Worm (Caenorhabditis elegans): ENCODE results near the gene tag-18.

tag-18 gene

DNA sequence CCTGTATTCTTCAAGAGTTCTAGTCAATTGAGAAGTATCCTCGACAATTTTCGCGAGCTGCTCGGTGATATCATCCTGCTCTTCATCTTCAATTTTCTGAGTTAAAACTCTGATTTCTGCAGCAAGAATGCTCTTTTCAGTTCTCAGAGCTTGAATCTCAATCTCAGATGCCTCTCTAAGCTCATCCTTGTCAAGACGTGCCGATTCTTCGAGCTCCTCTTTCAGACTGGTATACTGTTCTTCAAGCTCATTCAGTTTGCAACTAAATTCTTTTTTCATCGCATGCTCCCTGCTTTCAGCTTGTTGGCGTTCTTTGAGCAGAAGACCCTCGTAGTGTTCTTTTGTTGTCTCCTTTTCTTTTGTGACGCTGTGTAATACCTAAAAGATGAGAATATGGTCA, 47.4 kb downstream of the tag-18 start:
- TF ChIP-seq C34B4.2 (tag; optimal IDR thresholded peaks at IDR 0.05) (no peak), ceh-63 (GFP tag; optimal IDR thresholded peaks at IDR 0.05) (peak; percentile 67)

DNA sequence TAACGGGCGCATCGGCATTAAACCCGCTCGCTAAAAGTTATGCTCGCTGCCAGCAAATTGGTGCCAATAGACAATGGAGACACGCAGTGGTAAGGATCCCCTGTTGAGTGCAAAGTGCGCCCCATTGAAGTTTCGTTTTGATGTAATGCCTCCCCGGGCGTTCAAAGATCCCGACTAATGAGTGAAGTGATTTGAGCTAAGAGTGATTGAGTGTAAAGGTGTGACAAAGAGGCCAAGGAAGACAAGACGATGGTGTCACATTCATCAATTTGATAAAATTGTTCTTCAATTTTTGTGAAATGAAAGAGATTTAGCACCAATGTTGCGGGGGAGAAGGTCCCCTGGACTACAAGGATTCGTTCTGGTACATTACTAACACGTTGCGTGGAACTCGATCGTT, 50.8 kb downstream of the tag-18 start:
- no peak for TF ChIP-seq isw-1 (GFP tag; IDR thresholded peaks at IDR 0.05)
- no peak for TF ChIP-seq ceh-8 (GFP tag; optimal IDR thresholded peaks at IDR 0.05)
- TF ChIP-seq pag-3 (tag; optimal IDR thresholded peaks at IDR 0.05; ENCODE audit: borderline replicate concordance, insufficient read depth), result peak; percentile 24
- TF ChIP-seq ceh-63 (GFP tag; optimal IDR thresholded peaks at IDR 0.05), result no peak
- no peak for TF ChIP-seq pqm-1 (tag; optimal IDR thresholded peaks at IDR 0.05)
- peak; percentile 38 for TF ChIP-seq rnt-1 (tag; optimal IDR thresholded peaks at IDR 0.05)

Measured in whole organism, L1 larva.